Worm (Caenorhabditis elegans) whole organism, L4 larva: Measurements from ENCODE around the gene ZK470.14.

Experiments
- F26F4.8 ChIP-seq: fragments of 200-800 bp; sonication (Bioruptor generic); conservative IDR thresholded peaks from 2 replicates; pipeline ENCODE4 v1.3.6; 2022; ENCODE audit warnings: missing genetic modification characterization, missing compliant biosample characterization
- F37D6.2 ChIP-seq: sonication (generic microtip); optimal IDR thresholded peaks from 2 replicates; lab custom pipeline; 2016; ENCODE audit warnings: mild to moderate bottlenecking, missing genetic modification characterization, missing compliant biosample characterization
- T26A8.4 ChIP-seq: fragments of 200-800 bp; sonication (Bioruptor generic); IDR thresholded peaks from 2 replicates; pipeline ENCODE4 v1.3.6; 2022; ENCODE audit warnings: missing genetic modification characterization, missing compliant biosample characterization
- Y48G9A.11 ChIP-seq: fragments of 200-800 bp; sonication (Bioruptor generic); IDR thresholded peaks from 2 replicates; pipeline ENCODE4 v1.3.6; 2022; ENCODE audit warnings: missing genetic modification reagents, missing genetic modification characterization, missing compliant biosample characterization
- Y5F2A.4 ChIP-seq: fragments of 200-800 bp; sonication (Bioruptor generic); optimal IDR thresholded peaks from 2 replicates; lab custom pipeline; 2018; ENCODE audit warnings: mild to moderate bottlenecking, missing genetic modification characterization, missing compliant biosample characterization
- ZK546.5 ChIP-seq, 2 experiments: sonication (generic microtip); optimal IDR thresholded peaks; 2 replicates each; lab custom pipeline; 2017; ENCODE audit warnings: missing biosample characterization in 2 of 2, missing genetic modification characterization in 2 of 2
- ceh-32 ChIP-seq: sonication (generic microtip); optimal IDR thresholded peaks from 2 replicates; lab custom pipeline; 2016; ENCODE audit warnings: mild to moderate bottlenecking, missing genetic modification characterization, missing compliant biosample characterization; ENCODE audit not compliant: poor library complexity
- ceh-44 ChIP-seq: fragments of 200-800 bp; sonication (Bioruptor generic); IDR thresholded peaks from 2 replicates; pipeline ENCODE4 v1.3.6; 2022; ENCODE audit warnings: missing genetic modification reagents, missing genetic modification characterization, missing compliant biosample characterization
- ces-1 ChIP-seq: fragments of 150-350 bp; sonication (generic microtip); optimal IDR thresholded peaks from 4 replicates; lab custom pipeline; 2014; ENCODE audit warnings: missing biosample characterization, missing genetic modification reagents, missing genetic modification characterization
- cey-2 ChIP-seq: sonication (generic microtip); optimal IDR thresholded peaks from 3 replicates; lab custom pipeline; 2017; ENCODE audit warnings: missing genetic modification characterization, mild to moderate bottlenecking, missing compliant biosample characterization, antibody characterized with exemption, borderline replicate concordance; ENCODE audit not compliant: insufficient read depth
- daf-12 ChIP-seq: fragments of 150-350 bp; optimal IDR thresholded peaks from 2 replicates; lab custom pipeline; 2014; ENCODE audit warnings: missing biosample characterization, missing genetic modification reagents, missing genetic modification characterization
- daf-16 ChIP-seq, 3 experiments: sonication (generic microtip); optimal IDR thresholded peaks; 2 replicates each; lab custom pipeline; 2016 to 2017; ENCODE audit warnings: missing genetic modification characterization in 3 of 3, missing genetic modification reagents in 3 of 3, mild to moderate bottlenecking in 2 of 3, missing compliant biosample characterization in 2 of 3, missing biosample characterization in 1 of 3, moderate library complexity in 1 of 3
- daf-19 ChIP-seq: fragments of 200-800 bp; sonication (Bioruptor generic); conservative IDR thresholded peaks from 2 replicates; pipeline ENCODE4 v1.3.6; 2022; ENCODE audit warnings: missing genetic modification characterization, missing compliant biosample characterization
- dpl-1 ChIP-seq: fragments of 150-350 bp; optimal IDR thresholded peaks from 2 replicates; lab custom pipeline; 2014; ENCODE audit warnings: missing biosample characterization, missing genetic modification reagents, missing genetic modification characterization
- hlh-11 ChIP-seq: fragments of 200-800 bp; sonication (Bioruptor generic); optimal IDR thresholded peaks from 2 replicates; lab custom pipeline; 2018; ENCODE audit warnings: mild to moderate bottlenecking, missing genetic modification characterization, missing compliant biosample characterization
- hlh-30 ChIP-seq: sonication (generic microtip); optimal IDR thresholded peaks from 2 replicates; lab custom pipeline; 2017; ENCODE audit warnings: antibody characterized with exemption, mild to moderate bottlenecking, missing genetic modification characterization, missing compliant biosample characterization; ENCODE audit not compliant: insufficient read depth
- hmg-1.1 ChIP-seq: fragments of 200-800 bp; sonication (Bioruptor generic); IDR thresholded peaks from 2 replicates; pipeline ENCODE4 v1.3.6; 2022; ENCODE audit warnings: missing genetic modification reagents, missing genetic modification characterization, missing compliant biosample characterization
- lim-7 ChIP-seq: fragments of 200-800 bp; sonication (Bioruptor generic); IDR thresholded peaks from 2 replicates; pipeline ENCODE4 v1.3.6; 2022; ENCODE audit warnings: missing genetic modification characterization, missing compliant biosample characterization
- lin-38 ChIP-seq: fragments of 200-800 bp; sonication (Bioruptor generic); IDR thresholded peaks from 2 replicates; pipeline ENCODE4 v1.3.6; 2022; ENCODE audit warnings: missing genetic modification reagents, missing genetic modification characterization, missing compliant biosample characterization
- lin-39 ChIP-seq: fragments of 150-350 bp; optimal IDR thresholded peaks from 2 replicates; lab custom pipeline; 2014; ENCODE audit warnings: missing biosample characterization, missing genetic modification reagents, missing genetic modification characterization
- lir-3 ChIP-seq: sonication (generic microtip); optimal IDR thresholded peaks from 2 replicates; lab custom pipeline; 2016; ENCODE audit warnings: mild to moderate bottlenecking, missing genetic modification characterization, missing compliant biosample characterization
- lsy-2 ChIP-seq, 2 experiments: fragments of 150-350 bp in 1 of 2; sonication (generic microtip) in 1 of 2; optimal IDR thresholded peaks; 2 replicates each; lab custom pipeline; 2014 to 2017; ENCODE audit warnings: missing biosample characterization in 2 of 2, missing genetic modification characterization in 2 of 2
- mep-1 ChIP-seq: fragments of 150-350 bp; sonication (generic microtip); optimal IDR thresholded peaks from 3 replicates; lab custom pipeline; 2014; ENCODE audit warnings: missing biosample characterization, missing genetic modification characterization
- mes-2 ChIP-seq: sonication (generic microtip); optimal IDR thresholded peaks from 2 replicates; lab custom pipeline; 2016; ENCODE audit warnings: missing genotype, mild to moderate bottlenecking, missing genetic modification characterization, missing compliant biosample characterization; ENCODE audit not compliant: poor library complexity, severe bottlenecking
- mxl-2 ChIP-seq: fragments of 200-800 bp; sonication (Bioruptor generic); conservative IDR thresholded peaks from 2 replicates; pipeline ENCODE4 v1.3.6; 2022; ENCODE audit warnings: missing genetic modification reagents, missing genetic modification characterization, missing compliant biosample characterization
- nhr-10 ChIP-seq: fragments of 150-350 bp; optimal IDR thresholded peaks from 2 replicates; lab custom pipeline; 2014; ENCODE audit warnings: missing biosample characterization, missing genetic modification characterization
- nhr-102 ChIP-seq: sonication (generic microtip); optimal IDR thresholded peaks from 2 replicates; lab custom pipeline; 2016; ENCODE audit warnings: mild to moderate bottlenecking, missing genetic modification characterization, moderate library complexity, missing compliant biosample characterization
- nhr-11 ChIP-seq: fragments of 150-350 bp; optimal IDR thresholded peaks from 2 replicates; lab custom pipeline; 2014; ENCODE audit warnings: missing biosample characterization, missing genetic modification characterization
- nhr-111 ChIP-seq: fragments of 200-800 bp; sonication (Bioruptor generic); optimal IDR thresholded peaks from 2 replicates; lab custom pipeline; 2018; ENCODE audit warnings: mild to moderate bottlenecking, missing genetic modification characterization, missing compliant biosample characterization
- nhr-25 ChIP-seq: sonication (generic microtip); optimal IDR thresholded peaks from 2 replicates; lab custom pipeline; 2017; ENCODE audit warnings: missing genetic modification characterization, mild to moderate bottlenecking, missing compliant biosample characterization, antibody characterized with exemption, moderate library complexity, borderline replicate concordance; ENCODE audit not compliant: insufficient read depth
- nhr-48 ChIP-seq: sonication (generic microtip); optimal IDR thresholded peaks from 2 replicates; lab custom pipeline; 2016; ENCODE audit warnings: mild to moderate bottlenecking, missing genetic modification characterization, missing compliant biosample characterization
- nhr-76 ChIP-seq: fragments of 150-350 bp; optimal IDR thresholded peaks from 2 replicates; lab custom pipeline; 2014; ENCODE audit warnings: missing biosample characterization, missing genetic modification characterization
- nhr-77 ChIP-seq: fragments of 150-350 bp; optimal IDR thresholded peaks from 2 replicates; lab custom pipeline; 2014; ENCODE audit warnings: missing biosample characterization, missing genetic modification characterization
- rbr-2 ChIP-seq: sonication (generic microtip); optimal IDR thresholded peaks from 2 replicates; lab custom pipeline; 2016; ENCODE audit warnings: missing genotype, missing genetic modification characterization, missing compliant biosample characterization
- saeg-2 ChIP-seq: fragments of 200-800 bp; sonication (Bioruptor generic); IDR thresholded peaks from 2 replicates; pipeline ENCODE4 v1.3.6; 2022; ENCODE audit warnings: missing genetic modification reagents, missing genetic modification characterization, missing compliant biosample characterization
- skn-1 ChIP-seq: fragments of 150-350 bp; optimal IDR thresholded peaks from 2 replicates; lab custom pipeline; 2014; ENCODE audit warnings: missing biosample characterization, missing genetic modification characterization
- snpc-1.2 ChIP-seq: fragments of 200-800 bp; sonication (Bioruptor generic); IDR thresholded peaks from 2 replicates; pipeline ENCODE4 v1.3.6; 2022; ENCODE audit warnings: missing genetic modification reagents, missing genetic modification characterization, missing compliant biosample characterization
- spr-3 ChIP-seq: fragments of 200-800 bp; sonication (Bioruptor generic); optimal IDR thresholded peaks from 2 replicates; lab custom pipeline; 2018; ENCODE audit warnings: mild to moderate bottlenecking, missing genetic modification characterization, missing compliant biosample characterization
- tag-97 ChIP-seq: fragments of 200-800 bp; sonication (Bioruptor generic); IDR thresholded peaks from 2 replicates; pipeline ENCODE4 v1.3.6; 2022; ENCODE audit warnings: missing genetic modification characterization, missing compliant biosample characterization
- unc-39 ChIP-seq: sonication (generic microtip); optimal IDR thresholded peaks from 2 replicates; lab custom pipeline; 2017; ENCODE audit warnings: missing biosample characterization, missing genetic modification characterization
- unc-62 ChIP-seq, 3 experiments: fragments of 150-350 bp in 1 of 3; sonication (generic microtip); optimal IDR thresholded peaks in 2 of 3; peaks in 1 of 3; 1 replicate in 1 of 3; 2 replicates in 2 of 3; lab custom pipeline; 2014 to 2017; ENCODE audit warnings: missing biosample characterization in 3 of 3, missing genetic modification characterization in 3 of 3, missing genetic modification reagents in 3 of 3, missing genotype in 1 of 3
- vab-7 ChIP-seq: fragments of 200-800 bp; sonication (Bioruptor generic); IDR thresholded peaks from 2 replicates; pipeline ENCODE4 v1.3.6; 2022; ENCODE audit warnings: missing genetic modification reagents, missing genetic modification characterization, missing compliant biosample characterization
- zag-1 ChIP-seq: fragments of 150-350 bp; optimal IDR thresholded peaks from 2 replicates; lab custom pipeline; 2014; ENCODE audit warnings: missing biosample characterization, missing genetic modification characterization
- zfp-2 ChIP-seq: sonication (generic microtip); optimal IDR thresholded peaks from 2 replicates; lab custom pipeline; 2016; ENCODE audit warnings: mild to moderate bottlenecking, missing genetic modification characterization, missing compliant biosample characterization
- zip-11 ChIP-seq: fragments of 200-800 bp; sonication (Bioruptor generic); IDR thresholded peaks from 2 replicates; pipeline ENCODE4 v1.3.6; 2022; ENCODE audit warnings: missing genetic modification characterization, missing compliant biosample characterization
- ztf-11 ChIP-seq: fragments of 150-350 bp; optimal IDR thresholded peaks from 2 replicates; lab custom pipeline; 2014; ENCODE audit warnings: missing biosample characterization, missing genetic modification characterization

Gene ZK470.14

ce11 chrX:4142202-4142601 lies 25.0 kb upstream of the ZK470.14 start (continued):
- TF ChIP-seq ZK546.5 (tag; optimal IDR thresholded peaks at IDR 0.05; lab: Kevin White, UChicago) (no peak), lir-3 (no peak), lin-38 (no peak), T26A8.4 (GFP tag; lab: Robert Waterston, UW) (peak; percentile 73), F26F4.8 (GFP tag; lab: Robert Waterston, UW) (no peak), ztf-11 (tag; lab: Kevin White, UChicago) (no peak), nhr-77 (tag; lab: Kevin White, UChicago) (no peak), nhr-102 (peak; percentile 79), nhr-48 (tag; lab: Kevin White, UChicago) (peak; percentile 97), zfp-2 (tag; lab: Kevin White, UChicago) (no peak)

ce11 chrX:4142648-4143259 lies 24.5 kb upstream of the ZK470.14 start:
- TF ChIP-seq T26A8.4 (GFP tag; lab: Robert Waterston, UW) (no peak), vab-7 (no peak), mes-2 (tag; lab: Kevin White, UChicago) (peak; percentile 40), mep-1 (tag; lab: Kevin White, UChicago) (peak; percentile 43), unc-39 (tag; lab: Kevin White, UChicago) (no peak), hmg-1.1 (no peak), saeg-2 (GFP tag; lab: Robert Waterston, UW) (0 out of 2 replicates have a peak, but pooled peaks have one; percentile 6), nhr-76 (tag; lab: Kevin White, UChicago) (no peak), skn-1 (no peak), lin-38 (no peak), rbr-2 (tag; lab: Kevin White, UChicago) (no peak), nhr-10 (tag; lab: Kevin White, UChicago) (no peak), dpl-1 (GFP tag; lab: Kevin White, UChicago) (no peak), lin-39 (tag; lab: Kevin White, UChicago) (no peak), zip-11 (GFP tag; lab: Robert Waterston, UW) (no peak), tag-97 (GFP tag; lab: Robert Waterston, UW) (no peak), hlh-30 (peak; percentile 20), ceh-44 (GFP tag; lab: Robert Waterston, UW) (peak; percentile 10; the same call in 1 of the 2 replicates), hlh-11 (tag; lab: Kevin White, UChicago) (no peak), ztf-11 (tag; lab: Kevin White, UChicago) (no peak), nhr-111 (GFP tag; lab: Kevin White, UChicago) (no peak), daf-12 (tag; lab: Kevin White, UChicago) (no peak), ceh-32 (tag; lab: Kevin White, UChicago) (no peak), F37D6.2 (tag; lab: Kevin White, UChicago) (peak; percentile 28), daf-19 (0 out of 2 replicates have a peak, but pooled peaks have one; percentile 8), daf-16 (GFP tag; optimal IDR thresholded peaks at IDR 0.05; lab: Kevin White, UChicago) (peak in 1 of 2 experiments; percentile 89), daf-16 (tag; optimal IDR thresholded peaks at IDR 0.05; lab: Kevin White, UChicago) (peak; percentile 84), lsy-2 (tag; optimal IDR thresholded peaks at IDR 0.05; lab: Kevin White, UChicago) (peak in 1 of 2 experiments; percentile 79), spr-3 (GFP tag; lab: Kevin White, UChicago) (no peak), unc-62 (GFP tag; optimal IDR thresholded peaks at IDR 0.05 in 1 of 2; lab: Kevin White, UChicago) (no peak), unc-62 (tag; optimal IDR thresholded peaks at IDR 0.05; lab: Kevin White, UChicago) (no peak), nhr-48 (tag; lab: Kevin White, UChicago) (no peak), Y48G9A.11 (GFP tag; lab: Robert Waterston, UW) (no peak), Y5F2A.4 (GFP tag; lab: Kevin White, UChicago) (no peak), nhr-11 (tag; lab: Kevin White, UChicago) (peak; percentile 77), snpc-1.2 (no peak), nhr-25 (tag; lab: Kevin White, UChicago) (no peak), cey-2 (tag; lab: Kevin White, UChicago) (no peak), zag-1 (tag; lab: Kevin White, UChicago) (no peak), ces-1 (GFP tag; lab: Kevin White, UChicago) (no peak), mxl-2 (GFP tag; lab: Robert Waterston, UW) (no peak), lim-7 (no peak), nhr-102 (no peak)
